Fruit fly (Drosophila melanogaster) whole organism, prepupa: ENCODE data around the gene CG10565.
A peak's percentile ranks its signal among the peaks of the same experiment; 100 is the strongest.

Source experiments
- CG11294 ChIP-seq: fragments of 200-800 bp; sonication (Bioruptor generic); IDR thresholded peaks from 2 replicates; pipeline ENCODE4 v1.3.6; 2022; ENCODE audit warnings: missing biosample characterization, missing genetic modification characterization
- CG31627 ChIP-seq: fragments of 200-800 bp; sonication (Bioruptor generic); optimal IDR thresholded peaks from 3 replicates; lab custom pipeline; 2016; ENCODE audit warnings: missing biosample characterization, missing genetic modification characterization
- CG6854 ChIP-seq: fragments of 200-800 bp; sonication (Bioruptor generic); optimal IDR thresholded peaks from 2 replicates; lab custom pipeline; 2017; ENCODE audit warnings: missing biosample characterization, mild to moderate bottlenecking, missing genetic modification characterization
- CG7368 ChIP-seq: fragments of 200-800 bp; sonication (Bioruptor generic); optimal IDR thresholded peaks from 3 replicates; lab custom pipeline; 2016; ENCODE audit warnings: missing biosample characterization, missing genetic modification characterization
- Eip75B ChIP-seq: fragments of 200-800 bp; sonication (Bioruptor generic); optimal IDR thresholded peaks from 3 replicates; lab custom pipeline; 2016; ENCODE audit warnings: missing biosample characterization, missing genetic modification characterization
- Ets96B ChIP-seq: fragments of 200-800 bp; optimal IDR thresholded peaks from 2 replicates; lab custom pipeline; 2019; ENCODE audit warnings: missing biosample characterization, mild to moderate bottlenecking, missing genetic modification characterization, moderate library complexity
- OdsH ChIP-seq: fragments of 200-800 bp; sonication (Bioruptor generic); optimal IDR thresholded peaks from 3 replicates; lab custom pipeline; 2016; ENCODE audit warnings: missing biosample characterization, missing genetic modification characterization
- Sox102F ChIP-seq: fragments of 200-800 bp; sonication (Bioruptor generic); optimal IDR thresholded peaks from 2 replicates; lab custom pipeline; 2016; ENCODE audit warnings: missing biosample characterization, mild to moderate bottlenecking, missing genetic modification characterization
- cyc ChIP-seq: fragments of 200-800 bp; sonication (Bioruptor generic); optimal IDR thresholded peaks from 3 replicates; lab custom pipeline; 2016; ENCODE audit warnings: missing biosample characterization, missing genetic modification characterization
- vri ChIP-seq: fragments of 200-800 bp; sonication (Bioruptor generic); optimal IDR thresholded peaks from 3 replicates; lab custom pipeline; 2016; ENCODE audit warnings: missing biosample characterization, mild to moderate bottlenecking, missing genetic modification characterization

DNA sequence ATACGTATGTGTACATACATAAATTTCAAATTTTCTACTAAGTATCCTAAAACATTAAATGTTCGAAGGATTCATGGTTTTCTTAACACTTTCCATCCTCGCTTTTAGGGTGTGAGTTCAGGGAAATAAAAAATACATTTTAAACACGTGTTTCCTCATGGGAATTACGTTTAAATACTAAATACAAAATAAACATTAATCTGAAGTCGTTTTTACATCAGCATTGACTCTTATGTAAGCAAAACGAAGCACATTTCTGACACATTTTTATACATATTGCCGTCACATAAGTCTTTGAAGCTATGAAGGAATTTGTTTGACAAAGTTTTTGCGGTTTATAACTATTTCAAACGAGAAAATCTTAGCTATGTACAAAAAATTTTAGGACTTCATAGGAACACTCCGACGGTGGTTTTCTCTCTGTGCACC lies 37.1 kb downstream of the CG10565 start:
- TF ChIP-seq cyc (GFP tag; lab: Kevin White, UChicago) (peak; percentile 61), Sox102F (GFP tag; lab: Kevin White, UChicago) (peak; percentile 49), CG31627 (GFP tag; lab: Kevin White, UChicago) (peak; percentile 63), Ets96B (peak; percentile 43), CG11294 (GFP tag; lab: Robert Waterston, UW) (no peak), vri (GFP tag; lab: Kevin White, UChicago) (no peak), OdsH (GFP tag; lab: Kevin White, UChicago) (peak; percentile 59), CG7368 (GFP tag; lab: Kevin White, UChicago) (peak; percentile 24), Eip75B (GFP tag; lab: Kevin White, UChicago) (peak; percentile 44), CG6854 (GFP tag; lab: Kevin White, UChicago) (no peak)
